Worm (Caenorhabditis elegans): ENCODE measurements around the gene T14A8.2.

T14A8.2 gene

ce11 chrIV:7778865-7779264, 43.6 kb downstream of the T14A8.2 start, which contains the start of gene rpap-3:
Gene rpap-3, minus strand, starts transcription at chrIV:7778965.
- TF ChIP-seq lin-11 (tag; optimal IDR thresholded peaks at IDR 0.05) (no peak), zip-5 (tag; optimal IDR thresholded peaks at IDR 0.05) (no peak), ahr-1 (tag; optimal IDR thresholded peaks at IDR 0.05) (no peak), ceh-31 (tag; optimal IDR thresholded peaks at IDR 0.05) (no peak), fkh-10 (GFP tag; optimal IDR thresholded peaks at IDR 0.05) (no peak), pha-2 (tag; optimal IDR thresholded peaks at IDR 0.05) (no peak)

DNA sequence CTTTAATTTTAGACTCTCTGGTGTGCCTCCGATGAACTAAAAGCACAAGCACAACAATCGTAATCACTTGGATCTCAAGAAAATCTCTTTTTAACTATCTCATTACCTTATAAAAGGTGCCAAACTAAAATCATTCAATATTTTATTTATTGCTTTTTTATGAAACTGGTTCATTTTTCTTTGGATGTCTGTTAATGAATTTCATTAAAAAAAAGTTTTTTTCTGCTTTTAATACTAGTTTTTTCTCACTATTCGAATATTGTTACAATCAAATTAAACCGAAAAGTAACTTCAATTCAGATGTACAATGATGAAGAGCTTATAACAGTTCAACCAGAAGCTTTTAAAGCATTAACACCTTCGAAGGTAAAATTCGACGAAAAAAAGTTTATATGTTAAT, 46.7 kb downstream of the T14A8.2 start, which contains the start of gene swd-2.1:
Gene swd-2.1 (plus strand): TSS at position 301 of the 400 bp plus-strand sequence.
- no peak for TF ChIP-seq hlh-30 (tag; optimal IDR thresholded peaks at IDR 0.05; ENCODE audit: insufficient read depth)
- no peak for TF ChIP-seq pat-9 (tag; optimal IDR thresholded peaks at IDR 0.05)
- no peak for TF ChIP-seq pha-2 (tag; optimal IDR thresholded peaks at IDR 0.05)
- TF ChIP-seq ceh-6 (GFP tag; optimal IDR thresholded peaks at IDR 0.05): no peak
- no peak for TF ChIP-seq T23F11.4 (GFP tag; optimal IDR thresholded peaks at IDR 0.05)
- no peak for TF ChIP-seq ceh-24 (tag; optimal IDR thresholded peaks at IDR 0.05)
- no peak for TF ChIP-seq eyg-1 (tag; optimal IDR thresholded peaks at IDR 0.05)
- no peak for TF ChIP-seq dve-1 (tag; optimal IDR thresholded peaks at IDR 0.05)
- no peak for TF ChIP-seq ama-1 (optimal IDR thresholded peaks at IDR 0.05)
- no peak for TF ChIP-seq unc-3 (GFP tag; conservative IDR thresholded peaks at IDR 0.05)
- no peak for TF ChIP-seq unc-3 (tag; optimal IDR thresholded peaks at IDR 0.05)
- no peak for TF ChIP-seq gmeb-2 (tag; optimal IDR thresholded peaks at IDR 0.05)
- no peak for TF ChIP-seq sox-2 (GFP tag; IDR thresholded peaks at IDR 0.05)
- TF ChIP-seq ceh-2 (tag; optimal IDR thresholded peaks at IDR 0.05): no peak
- TF ChIP-seq K09A11.1 (tag; optimal IDR thresholded peaks at IDR 0.05; ENCODE audit: insufficient read depth): no peak
- TF ChIP-seq hlh-13 (GFP tag; optimal IDR thresholded peaks at IDR 0.05): no peak
- no peak for TF ChIP-seq mec-3 (tag; optimal IDR thresholded peaks at IDR 0.05; ENCODE audit: borderline replicate concordance)
- TF ChIP-seq zip-5 (tag; optimal IDR thresholded peaks at IDR 0.05): no peak
- no peak for TF ChIP-seq ttx-3 (tag; optimal IDR thresholded peaks at IDR 0.05)
- no peak for TF ChIP-seq ceh-30 (tag; optimal IDR thresholded peaks at IDR 0.05)
- no peak for TF ChIP-seq madf-2 (tag; optimal IDR thresholded peaks at IDR 0.05)

ce11 chrIV:7774206-7774605, 48.2 kb downstream of the T14A8.2 start, which contains the start of the genes hcf-1 and swd-2.2:
Gene hcf-1, minus strand, starts transcription at chrIV:7774275.
Gene swd-2.2, plus strand, starts transcription at chrIV:7774411.
- TF ChIP-seq unc-42 (tag; optimal IDR thresholded peaks at IDR 0.05): no peak
- peak; percentile 18 for TF ChIP-seq nfya-1 (tag; optimal IDR thresholded peaks at IDR 0.05)
